Fruit fly (Drosophila melanogaster) S2 (cell line): ENCODE measurements around the gene CG33644.

ENCODE experiments used
- CG8478 ChIP-seq: fragments of >200 bp; optimal IDR thresholded peaks from 2 replicates; lab custom pipeline; 2018
- CTCF ChIP-seq, 2 experiments: fragments of >200 bp; optimal IDR thresholded peaks; 2 replicates each; lab custom pipeline; 2018

DNA sequence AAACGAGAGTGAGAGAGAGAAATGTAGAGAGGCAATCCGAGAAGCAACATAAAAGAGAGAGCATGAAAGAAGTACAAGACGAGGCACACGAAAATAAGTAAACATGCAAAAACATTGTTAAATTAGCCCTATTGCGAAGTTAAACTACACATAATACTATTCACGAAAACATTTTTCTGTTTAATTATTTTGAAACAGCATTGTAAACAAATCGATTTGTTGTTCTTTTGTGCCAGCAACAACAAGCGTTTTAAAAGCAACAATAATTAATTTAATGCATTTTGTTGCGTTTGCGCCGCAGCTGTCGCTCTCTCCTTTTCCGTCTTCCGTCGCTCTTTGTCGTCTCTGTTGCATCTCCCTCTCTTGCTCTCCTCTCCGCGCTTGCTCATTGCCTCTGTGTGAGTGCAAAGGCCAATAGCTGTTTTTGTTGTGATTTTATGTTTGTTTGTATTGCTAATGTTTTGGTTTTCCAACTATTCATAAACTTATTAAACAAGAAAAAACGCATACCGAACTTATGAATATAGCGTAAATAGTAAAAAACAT lies 18.7 kb downstream of the CG33644 start:
- TF ChIP-seq CG8478 (no peak), CTCF (optimal IDR thresholded peaks at IDR 0.05; lab: Kevin White, UChicago) (no peak)
